Worm (Caenorhabditis elegans) whole organism, L4 larva: ENCODE measurements around the gene lat-2.

Source experiments
- D1046.2 ChIP-seq: fragments of 200-800 bp; sonication (Bioruptor generic); IDR thresholded peaks from 2 replicates; pipeline ENCODE4 v1.3.6; 2022; ENCODE audit warnings: missing genetic modification characterization, missing compliant biosample characterization
- F26F4.8 ChIP-seq: fragments of 200-800 bp; sonication (Bioruptor generic); conservative IDR thresholded peaks from 2 replicates; pipeline ENCODE4 v1.3.6; 2022; ENCODE audit warnings: missing genetic modification characterization, missing compliant biosample characterization
- F49E8.2 ChIP-seq: sonication (generic microtip); optimal IDR thresholded peaks from 2 replicates; lab custom pipeline; 2016; ENCODE audit warnings: missing compliant biosample characterization, mild to moderate bottlenecking, missing genetic modification characterization, borderline replicate concordance
- T20F7.1 ChIP-seq: fragments of 200-800 bp; sonication (Bioruptor generic); optimal IDR thresholded peaks from 2 replicates; lab custom pipeline; 2018; ENCODE audit warnings: mild to moderate bottlenecking, missing genetic modification characterization, missing compliant biosample characterization
- T26A8.4 ChIP-seq: fragments of 200-800 bp; sonication (Bioruptor generic); IDR thresholded peaks from 2 replicates; pipeline ENCODE4 v1.3.6; 2022; ENCODE audit warnings: missing genetic modification characterization, missing compliant biosample characterization
- Y105C5A.15 ChIP-seq: fragments of 200-800 bp; sonication (Bioruptor generic); IDR thresholded peaks from 2 replicates; pipeline ENCODE4 v1.3.6; 2022; ENCODE audit warnings: missing genetic modification characterization, missing compliant biosample characterization
- aha-1 ChIP-seq: fragments of 150-350 bp; peaks from one replicate; lab custom pipeline; 2014; ENCODE audit warnings: missing biosample characterization, missing genetic modification characterization
- ama-1 ChIP-seq: fragments of 150-350 bp; optimal IDR thresholded peaks from 2 replicates; lab custom pipeline; 2014; ENCODE audit warnings: inconsistent platforms, mixed read lengths
- arid-1 ChIP-seq: fragments of 200-800 bp; sonication (Bioruptor generic); conservative IDR thresholded peaks from 2 replicates; pipeline ENCODE4 v1.3.6; 2022; ENCODE audit warnings: missing genetic modification reagents, missing genetic modification characterization, missing compliant biosample characterization
- ceh-20 ChIP-seq: fragments of 200-800 bp; sonication (Bioruptor generic); IDR thresholded peaks from 2 replicates; pipeline ENCODE4 v1.3.6; 2022; ENCODE audit warnings: missing genetic modification reagents, missing genetic modification characterization, missing compliant biosample characterization
- ceh-44 ChIP-seq: fragments of 200-800 bp; sonication (Bioruptor generic); IDR thresholded peaks from 2 replicates; pipeline ENCODE4 v1.3.6; 2022; ENCODE audit warnings: missing genetic modification reagents, missing genetic modification characterization, missing compliant biosample characterization
- ces-1 ChIP-seq: fragments of 150-350 bp; sonication (generic microtip); optimal IDR thresholded peaks from 4 replicates; lab custom pipeline; 2014; ENCODE audit warnings: missing biosample characterization, missing genetic modification reagents, missing genetic modification characterization
- daf-12 ChIP-seq: fragments of 150-350 bp; optimal IDR thresholded peaks from 2 replicates; lab custom pipeline; 2014; ENCODE audit warnings: missing biosample characterization, missing genetic modification reagents, missing genetic modification characterization
- dmd-9 ChIP-seq: fragments of 200-800 bp; sonication (Bioruptor generic); IDR thresholded peaks from 2 replicates; pipeline ENCODE4 v1.3.6; 2022; ENCODE audit warnings: missing genetic modification reagents, missing genetic modification characterization, missing compliant biosample characterization
- egl-43 ChIP-seq: fragments of 200-800 bp; sonication (Bioruptor generic); IDR thresholded peaks from 2 replicates; pipeline ENCODE4 v1.3.6; 2022; ENCODE audit warnings: missing genetic modification reagents, missing genetic modification characterization, missing compliant biosample characterization
- fos-1 ChIP-seq: fragments of 150-350 bp; optimal IDR thresholded peaks from 2 replicates; lab custom pipeline; 2014; ENCODE audit warnings: missing biosample characterization, missing genetic modification characterization
- hlh-11 ChIP-seq: fragments of 200-800 bp; sonication (Bioruptor generic); optimal IDR thresholded peaks from 2 replicates; lab custom pipeline; 2018; ENCODE audit warnings: mild to moderate bottlenecking, missing genetic modification characterization, missing compliant biosample characterization
- madf-9 ChIP-seq: fragments of 200-800 bp; sonication (Bioruptor generic); conservative IDR thresholded peaks from 2 replicates; pipeline ENCODE4 v1.3.6; 2022; ENCODE audit warnings: missing genetic modification reagents, missing genetic modification characterization, missing compliant biosample characterization
- mdl-1 ChIP-seq, 2 experiments: fragments of 150-350 bp in 1 of 2; sonication (generic microtip) in 1 of 2; optimal IDR thresholded peaks; 2 replicates each; lab custom pipeline; 2014 to 2017; ENCODE audit warnings: missing biosample characterization in 2 of 2, missing genetic modification characterization in 2 of 2
- mep-1 ChIP-seq: fragments of 150-350 bp; sonication (generic microtip); optimal IDR thresholded peaks from 3 replicates; lab custom pipeline; 2014; ENCODE audit warnings: missing biosample characterization, missing genetic modification characterization
- mxl-2 ChIP-seq: fragments of 200-800 bp; sonication (Bioruptor generic); conservative IDR thresholded peaks from 2 replicates; pipeline ENCODE4 v1.3.6; 2022; ENCODE audit warnings: missing genetic modification reagents, missing genetic modification characterization, missing compliant biosample characterization
- nhr-48 ChIP-seq: sonication (generic microtip); optimal IDR thresholded peaks from 2 replicates; lab custom pipeline; 2016; ENCODE audit warnings: mild to moderate bottlenecking, missing genetic modification characterization, missing compliant biosample characterization
- nhr-77 ChIP-seq: fragments of 150-350 bp; optimal IDR thresholded peaks from 2 replicates; lab custom pipeline; 2014; ENCODE audit warnings: missing biosample characterization, missing genetic modification characterization
- rbr-2 ChIP-seq: sonication (generic microtip); optimal IDR thresholded peaks from 2 replicates; lab custom pipeline; 2016; ENCODE audit warnings: missing genotype, missing genetic modification characterization, missing compliant biosample characterization
- skn-1 ChIP-seq: fragments of 150-350 bp; optimal IDR thresholded peaks from 2 replicates; lab custom pipeline; 2014; ENCODE audit warnings: missing biosample characterization, missing genetic modification characterization
- snpc-1.2 ChIP-seq: fragments of 200-800 bp; sonication (Bioruptor generic); IDR thresholded peaks from 2 replicates; pipeline ENCODE4 v1.3.6; 2022; ENCODE audit warnings: missing genetic modification reagents, missing genetic modification characterization, missing compliant biosample characterization
- snpc-4 ChIP-seq: fragments of 150-350 bp; optimal IDR thresholded peaks from 2 replicates; lab custom pipeline; 2014; ENCODE audit warnings: missing biosample characterization, missing genetic modification characterization
- spr-3 ChIP-seq: fragments of 200-800 bp; sonication (Bioruptor generic); optimal IDR thresholded peaks from 2 replicates; lab custom pipeline; 2018; ENCODE audit warnings: mild to moderate bottlenecking, missing genetic modification characterization, missing compliant biosample characterization
- unc-130 ChIP-seq: sonication (generic microtip); optimal IDR thresholded peaks from 2 replicates; lab custom pipeline; 2016; ENCODE audit warnings: missing genetic modification reagents, missing genetic modification characterization, missing compliant biosample characterization
- unc-62 ChIP-seq, 3 experiments: fragments of 150-350 bp in 1 of 3; sonication (generic microtip); optimal IDR thresholded peaks in 2 of 3; peaks in 1 of 3; 1 replicate in 1 of 3; 2 replicates in 2 of 3; lab custom pipeline; 2014 to 2017; ENCODE audit warnings: missing biosample characterization in 3 of 3, missing genetic modification characterization in 3 of 3, missing genetic modification reagents in 3 of 3, missing genotype in 1 of 3
- zip-11 ChIP-seq: fragments of 200-800 bp; sonication (Bioruptor generic); IDR thresholded peaks from 2 replicates; pipeline ENCODE4 v1.3.6; 2022; ENCODE audit warnings: missing genetic modification characterization, missing compliant biosample characterization
- ztf-7 ChIP-seq: fragments of 150-350 bp; optimal IDR thresholded peaks from 2 replicates; lab custom pipeline; 2014; ENCODE audit warnings: missing biosample characterization, missing genetic modification characterization

The lat-2 gene

ce11 chrII:4358765-4359164 is at the start of gene lat-2:
lat-2 (plus strand) TSS chrII:4359065.
- TF ChIP-seq unc-62 (GFP tag; optimal IDR thresholded peaks at IDR 0.05 in 1 of 2; lab: Kevin White, UChicago) (peak in 1 of 2 experiments; percentile 67), unc-62 (tag; optimal IDR thresholded peaks at IDR 0.05; lab: Kevin White, UChicago) (no peak), hlh-11 (tag; lab: Kevin White, UChicago) (no peak), nhr-48 (tag; lab: Kevin White, UChicago) (no peak)
- TF ChIP-seq, all 104 proteins: peak for 1

- TF ChIP-seq ceh-20 (GFP tag; lab: Robert Waterston, UW) (peak; percentile 51; the same call in 1 of the 2 replicates), dmd-9 (GFP tag; lab: Robert Waterston, UW) (peak; percentile 70; the same call in 1 of the 2 replicates), egl-43 (GFP tag; lab: Robert Waterston, UW) (0 out of 2 replicates have a peak, but pooled peaks have one; percentile 5), D1046.2 (GFP tag; lab: Robert Waterston, UW) (0 out of 2 replicates have a peak, but pooled peaks have one; percentile 15)
Observed at ce11 chrII:4309112-4309511, 49.8 kb upstream of the lat-2 start.

- TF ChIP-seq F26F4.8 (GFP tag; lab: Robert Waterston, UW) (no peak), F49E8.2 (tag; lab: Kevin White, UChicago) (no peak), mxl-2 (no peak), ceh-44 (no peak), arid-1 (no peak), mdl-1 (tag; optimal IDR thresholded peaks at IDR 0.05; lab: Kevin White, UChicago) (no peak), skn-1 (no peak), T26A8.4 (GFP tag; lab: Robert Waterston, UW) (no peak), zip-11 (no peak), T20F7.1 (GFP tag; lab: Kevin White, UChicago) (no peak), nhr-77 (tag; lab: Kevin White, UChicago) (no peak), daf-12 (no peak), aha-1 (tag; lab: Kevin White, UChicago) (no peak), Y105C5A.15 (GFP tag; lab: Robert Waterston, UW) (no peak), fos-1 (tag; lab: Kevin White, UChicago) (no peak), ama-1 (lab: Kevin White, UChicago) (no peak)
- TF ChIP-seq, all 104 proteins: peak for 0
Observed at ce11 chrII:4312115-4312514, 46.8 kb upstream of the lat-2 start, which contains the start of gene plep-1. plep-1 (minus strand) TSS chrII:4312215.

ce11 chrII:4316011-4316410 is 42.9 kb upstream of the lat-2 start, which contains the start of gene srw-40:
srw-40 (minus strand) TSS chrII:4316111.
- TF ChIP-seq snpc-4 (tag; lab: Kevin White, UChicago) (no peak), ztf-7 (tag; lab: Kevin White, UChicago) (no peak), spr-3 (GFP tag; lab: Kevin White, UChicago) (no peak), mep-1 (no peak), snpc-1.2 (GFP tag; lab: Robert Waterston, UW) (no peak), madf-9 (GFP tag; lab: Robert Waterston, UW) (no peak), aha-1 (tag; lab: Kevin White, UChicago) (peak; percentile 47), rbr-2 (tag; lab: Kevin White, UChicago) (no peak)

- TF ChIP-seq aha-1 (tag; lab: Kevin White, UChicago) (peak; percentile 97), ztf-7 (tag; lab: Kevin White, UChicago) (no peak), ces-1 (GFP tag; lab: Kevin White, UChicago) (no peak)
Observed at ce11 chrII:4319537-4320019, 39.3 kb upstream of the lat-2 start, which contains the start of gene Y52E8A.6. Y52E8A.6 (minus strand) TSS chrII:4319969.

ce11 chrII:4320455-4320854 is 38.4 kb upstream of the lat-2 start, which contains the start of gene Y52E8A.2:
Y52E8A.2 (plus strand) TSS chrII:4320836.
- no peak for TF ChIP-seq skn-1
- peak; percentile 12 for TF ChIP-seq unc-130
